Fruit fly (Drosophila melanogaster) whole organism, embryonic: Measurements from ENCODE around the gene CG15418.

ENCODE experiments used
- ATbp ChIP-seq: fragments of 200-800 bp; sonication (Bioruptor generic); optimal IDR thresholded peaks from 2 replicates; lab custom pipeline; 2017; ENCODE audit warnings: missing biosample characterization, mild to moderate bottlenecking, missing genetic modification characterization, missing genetic modification reagents
- Atf3 ChIP-seq: fragments of 200-800 bp; sonication (Bioruptor generic); optimal IDR thresholded peaks from 3 replicates; lab custom pipeline; 2016; ENCODE audit warnings: missing biosample characterization, missing genetic modification characterization
- B-H2 ChIP-seq: fragments of 200-800 bp; sonication (Bioruptor generic); optimal IDR thresholded peaks from 2 replicates; lab custom pipeline; 2018; ENCODE audit warnings: missing biosample characterization, mild to moderate bottlenecking, missing genetic modification characterization
- CG10267 ChIP-seq: fragments of 200-800 bp; sonication (Bioruptor generic); optimal IDR thresholded peaks from 2 replicates; lab custom pipeline; 2018; ENCODE audit warnings: missing biosample characterization, mild to moderate bottlenecking, missing genetic modification characterization, moderate library complexity
- CG12155 ChIP-seq: fragments of 200-800 bp; sonication (Bioruptor generic); optimal IDR thresholded peaks from 3 replicates; lab custom pipeline; 2016; ENCODE audit warnings: missing biosample characterization, missing genetic modification characterization
- CG12299 ChIP-seq: fragments of 200-800 bp; sonication (Bioruptor generic); optimal IDR thresholded peaks from 2 replicates; lab custom pipeline; 2018; ENCODE audit warnings: missing biosample characterization, mild to moderate bottlenecking, missing genetic modification characterization
- CG13775 ChIP-seq: fragments of 200-800 bp; sonication (Bioruptor generic); optimal IDR thresholded peaks from 3 replicates; lab custom pipeline; 2017; ENCODE audit warnings: missing biosample characterization, mild to moderate bottlenecking, missing genetic modification characterization
- CG14667 ChIP-seq: fragments of 200-800 bp; sonication (Bioruptor generic); IDR thresholded peaks from 2 replicates; pipeline ENCODE4 v1.3.6; 2022; ENCODE audit warnings: missing biosample characterization, missing genetic modification characterization
- CG14860 ChIP-seq: fragments of 200-800 bp; sonication (Bioruptor generic); IDR thresholded peaks from 3 replicates; pipeline ENCODE4 v1.3.6; 2022; ENCODE audit warnings: missing biosample characterization, missing genetic modification characterization; ENCODE audit not compliant: partially characterized antibody
- CG17802 ChIP-seq: fragments of 200-800 bp; sonication (Bioruptor generic); optimal IDR thresholded peaks from 2 replicates; lab custom pipeline; 2018; ENCODE audit warnings: missing biosample characterization, mild to moderate bottlenecking, missing genetic modification characterization, moderate library complexity
- CG1832 ChIP-seq: fragments of 200-800 bp; sonication (Bioruptor generic); optimal IDR thresholded peaks from 2 replicates; lab custom pipeline; 2017; ENCODE audit warnings: missing biosample characterization, mild to moderate bottlenecking, missing genetic modification characterization, inconsistent platforms
- CG18599 ChIP-seq: fragments of 200-800 bp; sonication (Bioruptor generic); optimal IDR thresholded peaks from 3 replicates; lab custom pipeline; 2017; ENCODE audit warnings: missing biosample characterization, missing genetic modification characterization, mild to moderate bottlenecking, moderate library complexity, missing genetic modification reagents
- CG2712 ChIP-seq: fragments of 200-800 bp; optimal IDR thresholded peaks from 3 replicates; lab custom pipeline; 2019; ENCODE audit warnings: missing biosample characterization, mild to moderate bottlenecking, missing genetic modification characterization, moderate library complexity
- CG3163 ChIP-seq: fragments of 200-800 bp; sonication (Bioruptor generic); optimal IDR thresholded peaks from 3 replicates; lab custom pipeline; 2016; ENCODE audit warnings: missing biosample characterization, missing genetic modification characterization
- CG34376 ChIP-seq: fragments of 200-800 bp; sonication (Bioruptor generic); optimal IDR thresholded peaks from 2 replicates; lab custom pipeline; 2018; ENCODE audit warnings: missing biosample characterization, mild to moderate bottlenecking, missing genetic modification characterization
- CG43689 ChIP-seq: fragments of 200-800 bp; sonication (Bioruptor generic); IDR thresholded peaks from 2 replicates; pipeline ENCODE4 v1.3.6; 2022; ENCODE audit warnings: missing biosample characterization, missing genetic modification characterization
- CG6683 ChIP-seq: fragments of 200-800 bp; sonication (Bioruptor generic); optimal IDR thresholded peaks from 2 replicates; lab custom pipeline; 2017; ENCODE audit warnings: missing biosample characterization, mild to moderate bottlenecking, missing genetic modification characterization, missing genetic modification reagents
- CG6765 ChIP-seq: fragments of 200-800 bp; sonication (Bioruptor generic); optimal IDR thresholded peaks from 3 replicates; lab custom pipeline; 2017; ENCODE audit warnings: missing biosample characterization, mild to moderate bottlenecking, missing genetic modification characterization
- CG7839 ChIP-seq: fragments of 200-800 bp; sonication (Bioruptor generic); optimal IDR thresholded peaks from 3 replicates; lab custom pipeline; 2018; ENCODE audit warnings: missing biosample characterization, mild to moderate bottlenecking, missing genetic modification characterization, moderate library complexity
- CG8359 ChIP-seq: fragments of 200-800 bp; sonication (Bioruptor generic); optimal IDR thresholded peaks from 2 replicates; lab custom pipeline; 2017; ENCODE audit warnings: missing biosample characterization, mild to moderate bottlenecking, missing genetic modification characterization, borderline replicate concordance
- CG9817 ChIP-seq: fragments of 200-800 bp; sonication (Bioruptor generic); optimal IDR thresholded peaks from 2 replicates; lab custom pipeline; 2018; ENCODE audit warnings: missing biosample characterization, mild to moderate bottlenecking, missing genetic modification characterization, moderate library complexity
- CkIIα-i1 ChIP-seq: fragments of 200-800 bp; sonication (Bioruptor generic); IDR thresholded peaks from 2 replicates; pipeline ENCODE4 v1.3.6; 2022; ENCODE audit warnings: missing biosample characterization, missing genetic modification characterization
- Dp ChIP-seq: fragments of 200-800 bp; sonication (Bioruptor generic); optimal IDR thresholded peaks from 2 replicates; lab custom pipeline; 2018; ENCODE audit warnings: missing biosample characterization, mild to moderate bottlenecking, missing genetic modification characterization, moderate library complexity
- Dref ChIP-seq: fragments of 200-800 bp; sonication (Bioruptor generic); IDR thresholded peaks from 2 replicates; pipeline ENCODE4 v1.3.6; 2022; ENCODE audit warnings: missing biosample characterization, missing genetic modification characterization
- ERR ChIP-seq: fragments of 200-800 bp; sonication (Bioruptor generic); optimal IDR thresholded peaks from 2 replicates; lab custom pipeline; 2016; ENCODE audit warnings: missing biosample characterization, missing genetic modification characterization
- Elba2 ChIP-seq: fragments of 200-800 bp; sonication (Bioruptor generic); optimal IDR thresholded peaks from 3 replicates; lab custom pipeline; 2016; ENCODE audit warnings: missing biosample characterization, missing genetic modification characterization
- Fer1 ChIP-seq: fragments of 200-800 bp; sonication (Bioruptor generic); optimal IDR thresholded peaks from 2 replicates; lab custom pipeline; 2017; ENCODE audit warnings: missing biosample characterization, mild to moderate bottlenecking, missing genetic modification characterization
- HLHmδ ChIP-seq: fragments of 200-800 bp; sonication (Bioruptor generic); optimal IDR thresholded peaks from 2 replicates; lab custom pipeline; 2018; ENCODE audit warnings: missing biosample characterization, mild to moderate bottlenecking, missing genetic modification characterization, moderate library complexity
- Hmr ChIP-seq: fragments of 200-800 bp; sonication (Bioruptor generic); optimal IDR thresholded peaks from 3 replicates; lab custom pipeline; 2017; ENCODE audit warnings: mild to moderate bottlenecking, missing biosample characterization, missing genetic modification reagents, missing genetic modification characterization
- NFAT ChIP-seq: fragments of 200-800 bp; sonication (Bioruptor generic); IDR thresholded peaks from 2 replicates; pipeline ENCODE4 v1.3.6; 2022; ENCODE audit warnings: missing biosample characterization, missing genetic modification characterization
- Ptx1 ChIP-seq: fragments of 200-800 bp; sonication (Bioruptor generic); IDR thresholded peaks from 2 replicates; pipeline ENCODE4 v1.3.6; 2022; ENCODE audit warnings: missing biosample characterization, missing genetic modification characterization
- Scr ChIP-seq: fragments of 200-800 bp; sonication (Bioruptor generic); IDR thresholded peaks from 2 replicates; pipeline ENCODE4 v1.3.6; 2022; ENCODE audit warnings: missing biosample characterization, missing genetic modification characterization; ENCODE audit not compliant: partially characterized antibody
- Taf1 ChIP-seq: fragments of 200-800 bp; sonication (Bioruptor generic); IDR thresholded peaks from 2 replicates; pipeline ENCODE4 v1.3.6; 2022; ENCODE audit warnings: missing biosample characterization, missing genetic modification characterization
- YL-1 ChIP-seq: fragments of 200-800 bp; sonication (Bioruptor generic); optimal IDR thresholded peaks from 3 replicates; lab custom pipeline; 2017; ENCODE audit warnings: missing biosample characterization, mild to moderate bottlenecking, missing genetic modification characterization
- az2 ChIP-seq: fragments of 200-800 bp; sonication (Bioruptor generic); optimal IDR thresholded peaks from 3 replicates; lab custom pipeline; 2016; ENCODE audit warnings: missing biosample characterization, missing genetic modification characterization
- bbx ChIP-seq: fragments of 200-800 bp; sonication (Bioruptor generic); IDR thresholded peaks from 2 replicates; pipeline ENCODE4 v1.3.6; 2022; ENCODE audit warnings: missing biosample characterization, missing genetic modification characterization; ENCODE audit not compliant: partially characterized antibody
- disco-r ChIP-seq: fragments of 200-800 bp; sonication (Bioruptor generic); optimal IDR thresholded peaks from 2 replicates; lab custom pipeline; 2016; ENCODE audit warnings: missing biosample characterization, missing genetic modification characterization
- dmrt99B ChIP-seq: fragments of 200-800 bp; sonication (Bioruptor generic); optimal IDR thresholded peaks from 2 replicates; lab custom pipeline; 2018; ENCODE audit warnings: missing biosample characterization, mild to moderate bottlenecking, missing genetic modification characterization, moderate library complexity
- emc ChIP-seq: fragments of 200-800 bp; sonication (Bioruptor generic); optimal IDR thresholded peaks from 2 replicates; lab custom pipeline; 2016; ENCODE audit warnings: missing biosample characterization, missing genetic modification characterization
- fd3F ChIP-seq: fragments of 200-800 bp; sonication (Bioruptor generic); optimal IDR thresholded peaks from 2 replicates; lab custom pipeline; 2018; ENCODE audit warnings: missing biosample characterization, mild to moderate bottlenecking, missing genetic modification characterization, moderate library complexity
- gcm ChIP-seq: fragments of 200-800 bp; sonication (Bioruptor generic); optimal IDR thresholded peaks from 2 replicates; lab custom pipeline; 2019; ENCODE audit warnings: missing biosample characterization, mild to moderate bottlenecking, missing genetic modification characterization, moderate library complexity
- maf-S ChIP-seq: fragments of 200-800 bp; sonication (Bioruptor generic); optimal IDR thresholded peaks from 2 replicates; lab custom pipeline; 2016; ENCODE audit warnings: missing biosample characterization, missing genetic modification characterization
- pb ChIP-seq: fragments of 200-800 bp; sonication (Bioruptor generic); optimal IDR thresholded peaks from 3 replicates; lab custom pipeline; 2016; ENCODE audit warnings: missing biosample characterization, missing genetic modification characterization
- run ChIP-seq: fragments of 200-800 bp; sonication (Bioruptor generic); optimal IDR thresholded peaks from 3 replicates; lab custom pipeline; 2018; ENCODE audit warnings: missing biosample characterization, mild to moderate bottlenecking, missing genetic modification characterization
- sisA ChIP-seq: fragments of 200-800 bp; sonication (Bioruptor generic); IDR thresholded peaks from 2 replicates; pipeline ENCODE4 v1.3.6; 2022; ENCODE audit warnings: missing biosample characterization, missing genetic modification characterization
- slbo ChIP-seq: fragments of 200-800 bp; sonication (Bioruptor generic); IDR thresholded peaks from 2 replicates; pipeline ENCODE4 v1.3.6; 2022; ENCODE audit warnings: missing biosample characterization, missing genetic modification characterization
- tio ChIP-seq: fragments of 200-800 bp; sonication (Bioruptor generic); optimal IDR thresholded peaks from 2 replicates; lab custom pipeline; 2017; ENCODE audit warnings: missing biosample characterization, missing genetic modification characterization, inconsistent platforms
- trem ChIP-seq: fragments of 200-800 bp; optimal IDR thresholded peaks from 3 replicates; lab custom pipeline; 2019; ENCODE audit warnings: missing biosample characterization, mild to moderate bottlenecking, missing genetic modification characterization, moderate library complexity
- wdn ChIP-seq: fragments of 200-800 bp; sonication (Bioruptor generic); IDR thresholded peaks from 2 replicates; pipeline ENCODE4 v1.3.6; 2022; ENCODE audit warnings: missing biosample characterization, missing genetic modification characterization
- wek ChIP-seq: fragments of 200-800 bp; sonication (Bioruptor generic); optimal IDR thresholded peaks from 3 replicates; lab custom pipeline; 2018; ENCODE audit warnings: missing biosample characterization, mild to moderate bottlenecking, missing genetic modification characterization, moderate library complexity
- zfh1 ChIP-seq: fragments of 200-800 bp; sonication (Bioruptor generic); IDR thresholded peaks from 3 replicates; pipeline ENCODE4 v1.3.6; 2022; ENCODE audit warnings: missing biosample characterization, missing genetic modification characterization

Gene CG15418

dm6 chr2L:3594000-3594399 is 27.5 kb downstream of the CG15418 start (continued):
- TF ChIP-seq Dp (GFP tag; lab: Kevin White, UChicago), result no peak
- TF ChIP-seq dmrt99B (tag; lab: Kevin White, UChicago), result no peak
- TF ChIP-seq Hmr (GFP tag; lab: Kevin White, UChicago), result no peak
- TF ChIP-seq az2 (GFP tag; lab: Kevin White, UChicago), result peak; percentile 60
- TF ChIP-seq Dref (GFP tag; lab: Robert Waterston, UW), result no peak
- peak; percentile 41 for TF ChIP-seq CG10267
- peak; percentile 45; the same call in 1 of the 2 replicates for TF ChIP-seq sisA
- TF ChIP-seq CG13775 (GFP tag; lab: Kevin White, UChicago), result peak; percentile 54
- no peak for TF ChIP-seq B-H2 (GFP tag; lab: Kevin White, UChicago)
- no peak for TF ChIP-seq ATbp (GFP tag; lab: Kevin White, UChicago)
- TF ChIP-seq CG18599, result no peak
- TF ChIP-seq trem (tag; lab: Kevin White, UChicago), result peak; percentile 50
- no peak for TF ChIP-seq CG14860 (GFP tag; lab: Robert Waterston, UW)
- peak; percentile 50 for TF ChIP-seq CG7839 (tag; lab: Kevin White, UChicago)
- peak; percentile 15 for TF ChIP-seq CG17802 (tag; lab: Kevin White, UChicago)
- no peak for TF ChIP-seq Taf1
- TF ChIP-seq ERR (GFP tag; lab: Kevin White, UChicago), result no peak
- no peak for TF ChIP-seq Scr (GFP tag; lab: Robert Waterston, UW)
- no peak for TF ChIP-seq Elba2
- peak; percentile 35 for TF ChIP-seq CG12155 (GFP tag; lab: Kevin White, UChicago)
- TF ChIP-seq CG12299 (tag; lab: Kevin White, UChicago), result no peak
- no peak for TF ChIP-seq CG3163 (GFP tag; lab: Kevin White, UChicago)
- TF ChIP-seq CG8359 (GFP tag; lab: Kevin White, UChicago), result peak; percentile 13
- TF ChIP-seq Atf3 (GFP tag; lab: Kevin White, UChicago), result peak; percentile 41
- TF ChIP-seq pb (GFP tag; lab: Kevin White, UChicago), result peak; percentile 35
- no peak for TF ChIP-seq run (tag; lab: Kevin White, UChicago)
- peak; percentile 61 for TF ChIP-seq tio
- no peak for TF ChIP-seq wek
- no peak for TF ChIP-seq CkIIα-i1 (GFP tag; lab: Robert Waterston, UW)
- no peak for TF ChIP-seq CG9817 (tag; lab: Kevin White, UChicago)
- TF ChIP-seq Ptx1 (GFP tag; lab: Robert Waterston, UW), result peak; percentile 33; the same call in 1 of the 2 replicates
- no peak for TF ChIP-seq Fer1 (GFP tag; lab: Kevin White, UChicago)
- peak; percentile 81 for TF ChIP-seq CG2712
- TF ChIP-seq wdn (GFP tag; lab: Robert Waterston, UW), result no peak
- TF ChIP-seq maf-S, result peak; percentile 2
- no peak for TF ChIP-seq fd3F (GFP tag; lab: Kevin White, UChicago)
- peak; percentile 43; the same call in 1 of the 2 replicates for TF ChIP-seq CG14667 (GFP tag; lab: Robert Waterston, UW)
- no peak for TF ChIP-seq slbo (GFP tag; lab: Robert Waterston, UW)
- TF ChIP-seq bbx (GFP tag; lab: Robert Waterston, UW), result no peak
- no peak for TF ChIP-seq YL-1 (GFP tag; lab: Kevin White, UChicago)
- TF ChIP-seq NFAT (GFP tag; lab: Robert Waterston, UW), result no peak
- no peak for TF ChIP-seq CG6683 (GFP tag; lab: Kevin White, UChicago)
- no peak for TF ChIP-seq HLHmδ
- no peak for TF ChIP-seq CG34376 (GFP tag; lab: Kevin White, UChicago)
- no peak for TF ChIP-seq emc (GFP tag; lab: Kevin White, UChicago)
- TF ChIP-seq gcm, result peak; percentile 9
- TF ChIP-seq CG43689 (GFP tag; lab: Robert Waterston, UW), result no peak
- peak; percentile 84 for TF ChIP-seq zfh1 (GFP tag; lab: Robert Waterston, UW)
- no peak for TF ChIP-seq disco-r (GFP tag; lab: Kevin White, UChicago)
- no peak for TF ChIP-seq CG6765 (GFP tag; lab: Kevin White, UChicago)
- peak; percentile 27 for TF ChIP-seq CG1832 (GFP tag; lab: Kevin White, UChicago)
